Fruit fly (Drosophila melanogaster) whole organism, embryonic: ENCODE data around the gene mbm.

Experiments used
- Abd-B ChIP-seq: fragments of 200-800 bp; sonication (Bioruptor generic); optimal IDR thresholded peaks from 2 replicates; lab custom pipeline; 2018; ENCODE audit warnings: missing biosample characterization, mild to moderate bottlenecking, missing genetic modification characterization, moderate library complexity
- CG10267 ChIP-seq: fragments of 200-800 bp; sonication (Bioruptor generic); optimal IDR thresholded peaks from 2 replicates; lab custom pipeline; 2018; ENCODE audit warnings: missing biosample characterization, mild to moderate bottlenecking, missing genetic modification characterization, moderate library complexity
- CG11695 ChIP-seq: fragments of 200-800 bp; sonication (Bioruptor generic); IDR thresholded peaks from 3 replicates; pipeline ENCODE4 v1.3.6; 2022; ENCODE audit warnings: missing biosample characterization, missing genetic modification characterization
- CG12155 ChIP-seq: fragments of 200-800 bp; sonication (Bioruptor generic); optimal IDR thresholded peaks from 3 replicates; lab custom pipeline; 2016; ENCODE audit warnings: missing biosample characterization, missing genetic modification characterization
- CG13894 ChIP-seq: fragments of 200-800 bp; sonication (Bioruptor generic); optimal IDR thresholded peaks from 3 replicates; lab custom pipeline; 2018; ENCODE audit warnings: missing biosample characterization, mild to moderate bottlenecking, missing genetic modification characterization, moderate library complexity
- CG1603 ChIP-seq: fragments of 200-800 bp; sonication (Bioruptor generic); optimal IDR thresholded peaks from 2 replicates; lab custom pipeline; 2019; ENCODE audit warnings: missing biosample characterization, mild to moderate bottlenecking, missing genetic modification characterization, moderate library complexity
- CG16779 ChIP-seq: fragments of 200-800 bp; sonication (Bioruptor generic); IDR thresholded peaks from 2 replicates; pipeline ENCODE4 v1.3.6; 2022; ENCODE audit warnings: missing biosample characterization, missing genetic modification characterization
- CG1792 ChIP-seq: fragments of 200-800 bp; sonication (Bioruptor generic); optimal IDR thresholded peaks from 2 replicates; lab custom pipeline; 2016; ENCODE audit warnings: missing biosample characterization, missing genetic modification characterization
- CG30403 ChIP-seq: fragments of 200-800 bp; sonication (Bioruptor generic); optimal IDR thresholded peaks from 3 replicates; lab custom pipeline; 2016; ENCODE audit warnings: missing biosample characterization, missing genetic modification characterization
- CG32772 ChIP-seq: fragments of 200-800 bp; sonication (Bioruptor generic); IDR thresholded peaks from 2 replicates; pipeline ENCODE4 v1.3.6; 2022; ENCODE audit warnings: missing biosample characterization, missing genetic modification characterization
- CG33213 ChIP-seq: fragments of 200-800 bp; sonication (Bioruptor generic); optimal IDR thresholded peaks from 3 replicates; lab custom pipeline; 2016; ENCODE audit warnings: missing biosample characterization, missing genetic modification characterization
- CG33557 ChIP-seq: fragments of 200-800 bp; sonication (Bioruptor generic); optimal IDR thresholded peaks from 2 replicates; lab custom pipeline; 2019; ENCODE audit warnings: missing biosample characterization, mild to moderate bottlenecking, missing genetic modification characterization, moderate library complexity
- CG4360 ChIP-seq: fragments of 200-800 bp; sonication (Bioruptor generic); IDR thresholded peaks from 2 replicates; pipeline ENCODE4 v1.3.6; 2022; ENCODE audit warnings: missing biosample characterization, missing genetic modification characterization
- CG4820 ChIP-seq: fragments of 200-800 bp; sonication (Bioruptor generic); optimal IDR thresholded peaks from 3 replicates; lab custom pipeline; 2016; ENCODE audit warnings: missing biosample characterization, missing genetic modification characterization
- CG5953 ChIP-seq: fragments of 200-800 bp; sonication (Bioruptor generic); IDR thresholded peaks from 2 replicates; pipeline ENCODE4 v1.3.6; 2022; ENCODE audit warnings: missing biosample characterization, missing genetic modification characterization
- CG7271 ChIP-seq: fragments of 200-800 bp; sonication (Bioruptor generic); optimal IDR thresholded peaks from 2 replicates; lab custom pipeline; 2018; ENCODE audit warnings: missing biosample characterization, mild to moderate bottlenecking, missing genetic modification characterization, moderate library complexity
- CG7928 ChIP-seq: fragments of 200-800 bp; sonication (Bioruptor generic); optimal IDR thresholded peaks from 2 replicates; lab custom pipeline; 2017; ENCODE audit warnings: missing biosample characterization, mild to moderate bottlenecking, missing genetic modification characterization
- CG9727 ChIP-seq: fragments of 200-800 bp; sonication (Bioruptor generic); optimal IDR thresholded peaks from 3 replicates; lab custom pipeline; 2017; ENCODE audit warnings: missing biosample characterization, mild to moderate bottlenecking, missing genetic modification characterization
- Dll ChIP-seq: fragments of 200-800 bp; sonication (Bioruptor generic); IDR thresholded peaks from 4 replicates; pipeline ENCODE4 v1.3.6; 2022; ENCODE audit warnings: missing biosample characterization, missing genetic modification characterization; ENCODE audit not compliant: partially characterized antibody
- E2f1 ChIP-seq: fragments of 200-800 bp; sonication (Bioruptor generic); IDR thresholded peaks from 2 replicates; pipeline ENCODE4 v1.3.6; 2022; ENCODE audit warnings: missing biosample characterization, missing genetic modification characterization
- E2f2 ChIP-seq: fragments of 200-800 bp; sonication (Bioruptor generic); IDR thresholded peaks from 2 replicates; pipeline ENCODE4 v1.3.6; 2022; ENCODE audit warnings: missing biosample characterization, missing genetic modification characterization
- HmgZ ChIP-seq: fragments of 200-800 bp; sonication (Bioruptor generic); optimal IDR thresholded peaks from 2 replicates; lab custom pipeline; 2018; ENCODE audit warnings: missing biosample characterization, mild to moderate bottlenecking, missing genetic modification characterization
- Lim3 ChIP-seq: fragments of 200-800 bp; sonication (Bioruptor generic); IDR thresholded peaks from 2 replicates; pipeline ENCODE4 v1.3.6; 2022; ENCODE audit warnings: missing biosample characterization, missing genetic modification characterization
- Med ChIP-seq: fragments of 200-800 bp; sonication (Bioruptor generic); peaks from one replicate; lab custom pipeline; 2016; ENCODE audit warnings: missing biosample characterization, missing genetic modification characterization, mild to moderate bottlenecking, inconsistent platforms, moderate library complexity
- Opbp ChIP-seq: fragments of 200-800 bp; sonication (Bioruptor generic); IDR thresholded peaks from 3 replicates; pipeline ENCODE4 v1.3.6; 2022; ENCODE audit warnings: missing biosample characterization, missing genetic modification characterization; ENCODE audit not compliant: partially characterized antibody
- Pdp1 ChIP-seq, 2 experiments: fragments of 200-800 bp; sonication (Bioruptor generic); optimal IDR thresholded peaks; 3 replicates each; lab custom pipeline; 2016; ENCODE audit warnings: missing biosample characterization in 2 of 2, missing genetic modification characterization in 2 of 2, mild to moderate bottlenecking in 1 of 2, moderate library complexity in 1 of 2
- Six4 ChIP-seq: fragments of 200-800 bp; sonication (Bioruptor generic); optimal IDR thresholded peaks from 2 replicates; lab custom pipeline; 2016; ENCODE audit warnings: missing biosample characterization, missing genetic modification characterization
- Sry-β ChIP-seq: fragments of 200-800 bp; sonication (Bioruptor generic); optimal IDR thresholded peaks from 2 replicates; lab custom pipeline; 2018; ENCODE audit warnings: missing biosample characterization, mild to moderate bottlenecking, missing genetic modification characterization, moderate library complexity
- cas ChIP-seq: fragments of 200-800 bp; sonication (Bioruptor generic); IDR thresholded peaks from 2 replicates; pipeline ENCODE4 v1.3.6; 2022; ENCODE audit warnings: missing biosample characterization, missing genetic modification characterization
- chinmo ChIP-seq: fragments of 200-800 bp; sonication (Bioruptor generic); IDR thresholded peaks from 4 replicates; pipeline ENCODE4 v1.3.6; 2022; ENCODE audit warnings: missing biosample characterization, missing genetic modification characterization; ENCODE audit not compliant: partially characterized antibody
- dmrt99B ChIP-seq: fragments of 200-800 bp; sonication (Bioruptor generic); optimal IDR thresholded peaks from 2 replicates; lab custom pipeline; 2018; ENCODE audit warnings: missing biosample characterization, mild to moderate bottlenecking, missing genetic modification characterization, moderate library complexity
- ftz-f1 ChIP-seq: fragments of 200-800 bp; sonication (Bioruptor generic); optimal IDR thresholded peaks from 2 replicates; lab custom pipeline; 2016; ENCODE audit warnings: missing biosample characterization, missing genetic modification characterization
- gce ChIP-seq: fragments of 200-800 bp; sonication (Bioruptor generic); IDR thresholded peaks from 3 replicates; pipeline ENCODE4 v1.3.6; 2022; ENCODE audit warnings: missing biosample characterization, missing genetic modification characterization
- gfzf ChIP-seq: fragments of 200-800 bp; sonication (Bioruptor generic); optimal IDR thresholded peaks from 2 replicates; lab custom pipeline; 2016; ENCODE audit warnings: missing biosample characterization, mild to moderate bottlenecking, missing genetic modification characterization, moderate library complexity
- grau ChIP-seq: fragments of 200-800 bp; optimal IDR thresholded peaks from 3 replicates; lab custom pipeline; 2019; ENCODE audit warnings: missing biosample characterization, mild to moderate bottlenecking, missing genetic modification characterization, moderate library complexity
- hb ChIP-seq: fragments of 200-800 bp; sonication (Bioruptor generic); IDR thresholded peaks from 3 replicates; pipeline ENCODE4 v1.3.6; 2022; ENCODE audit warnings: missing biosample characterization, missing genetic modification characterization; ENCODE audit not compliant: partially characterized antibody
- kah ChIP-seq: fragments of 200-800 bp; sonication (Bioruptor generic); optimal IDR thresholded peaks from 2 replicates; lab custom pipeline; 2018; ENCODE audit warnings: missing biosample characterization, mild to moderate bottlenecking, missing genetic modification characterization
- lab ChIP-seq: fragments of 200-800 bp; sonication (Bioruptor generic); optimal IDR thresholded peaks from 3 replicates; lab custom pipeline; 2017; ENCODE audit warnings: missing biosample characterization, missing genetic modification characterization, mild to moderate bottlenecking, moderate library complexity, missing genetic modification reagents
- lola ChIP-seq, 3 experiments: fragments of >200 bp in 2 of 3; fragments of 200-800 bp in 1 of 3; sonication (Bioruptor generic) in 1 of 3; optimal IDR thresholded peaks; 2 replicates each; lab custom pipeline; 2017 to 2019; ENCODE audit warnings: missing biosample characterization in 3 of 3, missing genetic modification characterization in 3 of 3, mild to moderate bottlenecking in 1 of 3, moderate library complexity in 1 of 3
- mld ChIP-seq: fragments of 200-800 bp; sonication (Bioruptor generic); IDR thresholded peaks from 3 replicates; pipeline ENCODE4 v1.3.6; 2022; ENCODE audit warnings: missing biosample characterization, missing genetic modification characterization; ENCODE audit not compliant: partially characterized antibody
- odd ChIP-seq: fragments of 200-800 bp; sonication (Bioruptor generic); optimal IDR thresholded peaks from 2 replicates; lab custom pipeline; 2017; ENCODE audit warnings: missing biosample characterization, mild to moderate bottlenecking, missing genetic modification characterization
- pum ChIP-seq: fragments of 200-800 bp; sonication (Bioruptor generic); optimal IDR thresholded peaks from 2 replicates; lab custom pipeline; 2016; ENCODE audit warnings: missing biosample characterization, missing genetic modification characterization
- ro ChIP-seq: fragments of 200-800 bp; sonication (Bioruptor generic); IDR thresholded peaks from 2 replicates; pipeline ENCODE4 v1.3.6; 2022; ENCODE audit warnings: missing biosample characterization, missing genetic modification characterization
- salm ChIP-seq: fragments of 200-800 bp; sonication (Bioruptor generic); optimal IDR thresholded peaks from 2 replicates; lab custom pipeline; 2018; ENCODE audit warnings: missing biosample characterization, mild to moderate bottlenecking, missing genetic modification characterization
- sens ChIP-seq: fragments of 200-800 bp; sonication (Bioruptor generic); peaks from one replicate; lab custom pipeline; 2016; ENCODE audit warnings: missing biosample characterization, missing genetic modification characterization
- shn ChIP-seq: fragments of 200-800 bp; sonication (Bioruptor generic); optimal IDR thresholded peaks from 3 replicates; lab custom pipeline; 2016; ENCODE audit warnings: missing biosample characterization, missing genetic modification characterization
- sqz ChIP-seq: fragments of 200-800 bp; sonication (Bioruptor generic); optimal IDR thresholded peaks from 3 replicates; lab custom pipeline; 2018; ENCODE audit warnings: missing biosample characterization, mild to moderate bottlenecking, missing genetic modification characterization
- ttk ChIP-seq: fragments of 200-800 bp; sonication (Bioruptor generic); IDR thresholded peaks from 2 replicates; pipeline ENCODE4 v2.1.2; 2022; ENCODE audit warnings: missing biosample characterization, missing genetic modification characterization
- unpg ChIP-seq: fragments of 200-800 bp; sonication (Bioruptor generic); optimal IDR thresholded peaks from 3 replicates; lab custom pipeline; 2018; ENCODE audit warnings: missing biosample characterization, mild to moderate bottlenecking, missing genetic modification characterization, moderate library complexity
- vvl ChIP-seq: fragments of 200-800 bp; sonication (Bioruptor generic); IDR thresholded peaks from 2 replicates; pipeline ENCODE4 v1.3.6; 2022; ENCODE audit warnings: missing biosample characterization, missing genetic modification characterization
- zfh2 ChIP-seq: fragments of 200-800 bp; sonication (Bioruptor generic); optimal IDR thresholded peaks from 2 replicates; lab custom pipeline; 2016; ENCODE audit warnings: missing biosample characterization, missing genetic modification characterization

The mbm gene

DNA sequence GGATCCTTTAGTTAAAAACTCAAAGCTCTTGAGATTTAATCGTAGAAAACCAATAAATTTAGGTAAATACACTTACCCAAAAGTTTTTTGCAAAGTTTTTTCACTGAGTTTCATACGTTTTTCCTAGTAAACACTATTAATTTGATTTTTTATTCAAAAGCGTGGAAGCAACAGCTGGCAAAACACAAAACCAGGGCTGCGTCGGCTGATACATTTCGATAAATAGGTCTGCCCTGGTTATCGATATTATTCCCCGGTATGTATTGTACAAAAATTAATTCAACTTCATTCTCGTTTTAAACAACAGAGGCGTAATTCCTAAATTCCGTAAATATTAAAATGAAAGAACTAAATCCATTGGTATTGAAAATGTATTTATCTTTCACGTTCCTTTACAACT is 2.0 kb downstream of the mbm start, which contains the start of gene Dus1 (continued):
- TF ChIP-seq Six4 (GFP tag; lab: Kevin White, UChicago) (no peak), CG4360 (GFP tag; lab: Robert Waterston, UW) (no peak), hb (peak; percentile 59; the same call in 2 of the 3 replicates), CG16779 (GFP tag; lab: Robert Waterston, UW) (no peak), ttk (no peak), mld (GFP tag; lab: Robert Waterston, UW) (no peak), CG33557 (GFP tag; lab: Kevin White, UChicago) (no peak), CG1603 (tag; lab: Kevin White, UChicago) (peak; percentile 59), CG12155 (no peak), cas (no peak), kah (GFP tag; lab: Kevin White, UChicago) (no peak), chinmo (GFP tag; lab: Robert Waterston, UW) (peak; percentile 63; the same call in 1 of the 4 replicates), gfzf (GFP tag; lab: Kevin White, UChicago) (peak; percentile 3), gce (GFP tag; lab: Robert Waterston, UW) (no peak), zfh2 (GFP tag; lab: Kevin White, UChicago) (no peak), HmgZ (tag; lab: Kevin White, UChicago) (peak; percentile 48), unpg (GFP tag; lab: Kevin White, UChicago) (no peak), Abd-B (GFP tag; lab: Kevin White, UChicago) (no peak), E2f2 (GFP tag; lab: Robert Waterston, UW) (peak; percentile 75), shn (no peak), CG9727 (no peak), CG4820 (GFP tag; lab: Kevin White, UChicago) (no peak), Sry-β (GFP tag; lab: Kevin White, UChicago) (peak; percentile 51), CG11695 (GFP tag; lab: Robert Waterston, UW) (no peak), Pdp1 (GFP tag; optimal IDR thresholded peaks at IDR 0.05; lab: Kevin White, UChicago) (no peak), vvl (GFP tag; lab: Robert Waterston, UW) (peak; percentile 75), CG32772 (GFP tag; lab: Robert Waterston, UW) (no peak), CG13894 (tag; lab: Kevin White, UChicago) (peak; percentile 41), Opbp (peak; percentile 58; the same call in 2 of the 3 replicates), salm (tag; lab: Kevin White, UChicago) (no peak), Dll (GFP tag; lab: Robert Waterston, UW) (peak; percentile 74), CG1792 (GFP tag; lab: Kevin White, UChicago) (no peak), ftz-f1 (GFP tag; lab: Kevin White, UChicago) (no peak), CG7928 (GFP tag; lab: Kevin White, UChicago) (peak; percentile 97), lab (no peak), dmrt99B (tag; lab: Kevin White, UChicago) (no peak), odd (GFP tag; lab: Kevin White, UChicago) (no peak), sens (GFP tag; lab: Kevin White, UChicago) (peak; percentile 38), Med (GFP tag; lab: Kevin White, UChicago) (peak; percentile 73), pum (GFP tag; lab: Kevin White, UChicago) (no peak), ro (GFP tag; lab: Robert Waterston, UW) (no peak), CG33213 (no peak), grau (tag; lab: Kevin White, UChicago) (peak; percentile 7), E2f1 (GFP tag; lab: Robert Waterston, UW) (no peak), CG30403 (no peak), Lim3 (no peak), lola (GFP tag; optimal IDR thresholded peaks at IDR 0.05; lab: Kevin White, UChicago) (no peak), CG5953 (GFP tag; lab: Robert Waterston, UW) (no peak), sqz (GFP tag; lab: Kevin White, UChicago) (no peak), CG7271 (tag; lab: Kevin White, UChicago) (peak; percentile 25), CG10267 (tag; lab: Kevin White, UChicago) (peak; percentile 57)
